Worm (Caenorhabditis elegans): ENCODE measurements around the gene irg-6.

DNA sequence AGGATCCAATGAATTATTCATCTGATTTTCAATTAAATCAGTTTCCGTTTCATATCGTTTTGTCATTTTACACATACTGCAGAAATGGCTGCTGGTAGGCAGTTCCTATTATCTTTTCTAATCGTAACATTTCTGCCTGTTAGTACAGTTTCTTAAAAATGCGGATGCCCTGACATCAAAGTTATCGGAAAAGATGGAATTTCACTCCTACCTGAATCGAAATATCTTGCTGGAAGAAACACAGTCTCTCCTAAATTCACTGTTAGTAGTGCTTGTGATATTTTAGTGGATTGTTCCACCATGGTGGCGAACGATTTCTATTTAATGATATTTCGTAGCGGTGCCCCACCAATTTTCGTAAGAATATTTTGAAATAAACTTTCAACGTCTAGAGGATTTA lies 33.7 kb upstream of the irg-6 start, which contains the start of gene F55G11.10:
- TF ChIP-seq lin-35 (GFP tag; optimal IDR thresholded peaks at IDR 0.05) (no peak), madf-6 (GFP tag; IDR thresholded peaks at IDR 0.05) (no peak), F57C9.4 (tag; optimal IDR thresholded peaks at IDR 0.05) (no peak), unc-62 (GFP tag; optimal IDR thresholded peaks at IDR 0.05) (no peak), C06A6.2 (GFP tag; conservative IDR thresholded peaks at IDR 0.05) (no peak), C17E4.6 (GFP tag; IDR thresholded peaks at IDR 0.05) (no peak), lsy-27 (tag; optimal IDR thresholded peaks at IDR 0.05; ENCODE audit: borderline replicate concordance, insufficient read depth) (no peak), egrh-3 (GFP tag; IDR thresholded peaks at IDR 0.05) (no peak), dpl-1 (GFP tag; optimal IDR thresholded peaks at IDR 0.05) (no peak), attf-6 (GFP tag; IDR thresholded peaks at IDR 0.05) (no peak), pha-4 (tag; optimal IDR thresholded peaks at IDR 0.05) (no peak), ets-4 (GFP tag; optimal IDR thresholded peaks at IDR 0.05) (no peak)

All from whole organism, young adult.